Worm (Caenorhabditis elegans) whole organism, L1 larva: Measurements from ENCODE around the gene Y73F8A.14.

ENCODE experiments used
- blmp-1 ChIP-seq: fragments of 150-350 bp; optimal IDR thresholded peaks from 2 replicates; lab custom pipeline; 2014; ENCODE audit warnings: missing biosample characterization, missing genetic modification characterization
- ces-1 ChIP-seq: fragments of 150-350 bp; optimal IDR thresholded peaks from 2 replicates; lab custom pipeline; 2014; ENCODE audit warnings: missing biosample characterization, missing genetic modification reagents, missing genetic modification characterization
- efl-1 ChIP-seq, 4 experiments: fragments of 150-350 bp; optimal IDR thresholded peaks in 3 of 4; peaks in 1 of 4; 1 replicate in 1 of 4; 2 replicates in 3 of 4; lab custom pipeline; 2014; ENCODE audit warnings: missing biosample characterization in 2 of 4, missing genetic modification characterization in 2 of 4, missing genetic modification reagents in 2 of 4
- ets-5 ChIP-seq: fragments of 200-800 bp; sonication (Bioruptor generic); IDR thresholded peaks from 2 replicates; pipeline ENCODE4 v1.3.6; 2022; ENCODE audit warnings: missing genetic modification characterization, missing compliant biosample characterization
- fkh-10 ChIP-seq: sonication (generic microtip); optimal IDR thresholded peaks from 2 replicates; lab custom pipeline; 2017; ENCODE audit warnings: missing biosample characterization, missing genetic modification reagents, missing genetic modification characterization
- fos-1 ChIP-seq: fragments of 150-350 bp; optimal IDR thresholded peaks from 2 replicates; lab custom pipeline; 2014; ENCODE audit warnings: missing biosample characterization, missing genetic modification characterization
- lir-3 ChIP-seq: sonication (generic microtip); optimal IDR thresholded peaks from 2 replicates; lab custom pipeline; 2016; ENCODE audit warnings: mild to moderate bottlenecking, missing genetic modification characterization, moderate library complexity, missing compliant biosample characterization; ENCODE audit not compliant: poor library complexity
- nhr-90 ChIP-seq: sonication (generic microtip); optimal IDR thresholded peaks from 2 replicates; lab custom pipeline; 2016; ENCODE audit warnings: mild to moderate bottlenecking, missing genetic modification characterization, missing compliant biosample characterization; ENCODE audit not compliant: poor library complexity
- unc-98 ChIP-seq: fragments of 200-800 bp; sonication (Bioruptor generic); IDR thresholded peaks from 2 replicates; pipeline ENCODE4 v1.3.6; 2022; ENCODE audit warnings: missing genetic modification characterization, missing compliant biosample characterization
- zip-4 ChIP-seq: fragments of 200-800 bp; sonication (Bioruptor generic); optimal IDR thresholded peaks from 2 replicates; lab custom pipeline; 2018; ENCODE audit warnings: mild to moderate bottlenecking, missing genetic modification characterization, moderate library complexity, missing compliant biosample characterization

DNA sequence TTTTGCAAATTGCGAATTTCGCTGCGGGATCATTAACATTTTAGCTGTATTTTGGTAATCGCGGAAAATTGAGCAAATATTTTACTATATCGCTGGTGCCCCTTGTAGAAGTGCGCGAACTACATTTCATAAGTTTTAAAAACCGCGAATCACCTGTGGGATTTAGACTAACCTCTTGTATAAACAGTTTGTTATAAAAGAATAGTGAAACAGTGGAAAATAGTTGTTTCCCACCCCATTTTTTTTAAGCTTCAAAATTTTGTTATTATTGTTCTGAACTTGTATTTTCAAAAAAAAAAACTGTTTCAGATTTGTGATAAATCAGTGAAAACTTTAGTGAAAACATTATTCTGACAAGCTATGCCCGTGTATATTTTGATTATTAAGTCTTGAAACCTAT, 3.4 kb downstream of the Y73F8A.14 start:
- TF ChIP-seq lir-3 (tag; lab: Kevin White, UChicago) (no peak), efl-1 (optimal IDR thresholded peaks at IDR 0.05; lab: Kevin White, UChicago) (no peak), efl-1 (GFP tag; optimal IDR thresholded peaks at IDR 0.05 in 1 of 2; lab: Kevin White, UChicago) (no peak), nhr-90 (no peak), unc-98 (GFP tag; lab: Robert Waterston, UW) (no peak), fkh-10 (GFP tag; lab: Kevin White, UChicago) (no peak), ets-5 (GFP tag; lab: Robert Waterston, UW) (no peak), ces-1 (GFP tag; lab: Kevin White, UChicago) (no peak), fos-1 (no peak), zip-4 (GFP tag; lab: Kevin White, UChicago) (no peak), blmp-1 (tag; lab: Kevin White, UChicago) (no peak)
